Fruit fly (Drosophila melanogaster) whole organism, prepupa: ENCODE data around the gene Pex3.

Experiments used
- Blimp-1 ChIP-seq: fragments of 200-800 bp; sonication (Bioruptor generic); optimal IDR thresholded peaks from 3 replicates; lab custom pipeline; 2017; ENCODE audit warnings: missing biosample characterization, missing genetic modification characterization, mild to moderate bottlenecking, moderate library complexity, missing genetic modification reagents
- CG10631 ChIP-seq: fragments of 200-800 bp; sonication (Bioruptor generic); optimal IDR thresholded peaks from 2 replicates; lab custom pipeline; 2016; ENCODE audit warnings: missing biosample characterization, missing genetic modification characterization
- CG10669 ChIP-seq: fragments of 200-800 bp; sonication (Bioruptor generic); optimal IDR thresholded peaks from 3 replicates; lab custom pipeline; 2018; ENCODE audit warnings: missing biosample characterization, mild to moderate bottlenecking, missing genetic modification characterization, moderate library complexity
- CG15336 ChIP-seq: fragments of 200-800 bp; sonication (Bioruptor generic); IDR thresholded peaks from 2 replicates; pipeline ENCODE4 v1.3.6; 2022; ENCODE audit warnings: missing biosample characterization, missing genetic modification characterization
- CG1621 ChIP-seq: fragments of 200-800 bp; sonication (Bioruptor generic); optimal IDR thresholded peaks from 3 replicates; lab custom pipeline; 2018; ENCODE audit warnings: missing biosample characterization, mild to moderate bottlenecking, missing genetic modification characterization
- CG16779 ChIP-seq: fragments of 200-800 bp; sonication (Bioruptor generic); optimal IDR thresholded peaks from 3 replicates; lab custom pipeline; 2017; ENCODE audit warnings: missing biosample characterization, mild to moderate bottlenecking, missing genetic modification characterization
- CG3032 ChIP-seq: fragments of 200-800 bp; optimal IDR thresholded peaks from 2 replicates; lab custom pipeline; 2019; ENCODE audit warnings: missing biosample characterization, mild to moderate bottlenecking, missing genetic modification characterization, moderate library complexity
- CG31627 ChIP-seq: fragments of 200-800 bp; sonication (Bioruptor generic); optimal IDR thresholded peaks from 3 replicates; lab custom pipeline; 2016; ENCODE audit warnings: missing biosample characterization, missing genetic modification characterization
- CG32006 ChIP-seq: fragments of 200-800 bp; sonication (Bioruptor generic); optimal IDR thresholded peaks from 3 replicates; lab custom pipeline; 2017; ENCODE audit warnings: missing biosample characterization, mild to moderate bottlenecking, missing genetic modification characterization
- CG3919 ChIP-seq: fragments of 200-800 bp; sonication (Bioruptor generic); optimal IDR thresholded peaks from 3 replicates; lab custom pipeline; 2016; ENCODE audit warnings: missing biosample characterization, missing genetic modification characterization
- CG4318 ChIP-seq: fragments of 200-800 bp; sonication (Bioruptor generic); optimal IDR thresholded peaks from 3 replicates; lab custom pipeline; 2017; ENCODE audit warnings: missing biosample characterization, mild to moderate bottlenecking, missing genetic modification characterization
- CG6163 ChIP-seq: fragments of 200-800 bp; sonication (Bioruptor generic); IDR thresholded peaks from 3 replicates; pipeline ENCODE4 v1.3.6; 2022; ENCODE audit warnings: missing biosample characterization, missing genetic modification characterization
- CG6276 ChIP-seq: fragments of 200-800 bp; sonication (Bioruptor generic); optimal IDR thresholded peaks from 2 replicates; lab custom pipeline; 2017; ENCODE audit warnings: missing biosample characterization, mild to moderate bottlenecking, missing genetic modification characterization
- CG6792 ChIP-seq: fragments of 200-800 bp; sonication (Bioruptor generic); optimal IDR thresholded peaks from 3 replicates; lab custom pipeline; 2016; ENCODE audit warnings: missing biosample characterization, missing genetic modification characterization
- CG7368 ChIP-seq: fragments of 200-800 bp; sonication (Bioruptor generic); optimal IDR thresholded peaks from 3 replicates; lab custom pipeline; 2016; ENCODE audit warnings: missing biosample characterization, missing genetic modification characterization
- CG8119 ChIP-seq: fragments of 200-800 bp; sonication (Bioruptor generic); IDR thresholded peaks from 3 replicates; pipeline ENCODE4 v1.3.6; 2022; ENCODE audit warnings: missing biosample characterization, missing genetic modification characterization
- CG8632 ChIP-seq: fragments of 200-800 bp; sonication (Bioruptor generic); optimal IDR thresholded peaks from 3 replicates; lab custom pipeline; 2016; ENCODE audit warnings: missing biosample characterization, missing genetic modification characterization
- CG9139 ChIP-seq: fragments of 200-800 bp; sonication (Bioruptor generic); optimal IDR thresholded peaks from 3 replicates; lab custom pipeline; 2017; ENCODE audit warnings: missing biosample characterization, mild to moderate bottlenecking, missing genetic modification characterization
- Eip75B ChIP-seq: fragments of 200-800 bp; sonication (Bioruptor generic); optimal IDR thresholded peaks from 3 replicates; lab custom pipeline; 2016; ENCODE audit warnings: missing biosample characterization, missing genetic modification characterization
- Eip78C ChIP-seq: fragments of 200-800 bp; sonication (Bioruptor generic); peaks from one replicate; lab custom pipeline; 2016; ENCODE audit warnings: missing biosample characterization, missing genetic modification characterization
- Eip93F ChIP-seq: fragments of 200-800 bp; sonication (Bioruptor generic); optimal IDR thresholded peaks from 2 replicates; lab custom pipeline; 2016; ENCODE audit warnings: missing biosample characterization, mild to moderate bottlenecking, missing genetic modification characterization
- Ets21C ChIP-seq: fragments of 200-800 bp; sonication (Bioruptor generic); optimal IDR thresholded peaks from 3 replicates; lab custom pipeline; 2016; ENCODE audit warnings: missing biosample characterization, missing genetic modification characterization
- Ets96B ChIP-seq: fragments of 200-800 bp; optimal IDR thresholded peaks from 2 replicates; lab custom pipeline; 2019; ENCODE audit warnings: missing biosample characterization, mild to moderate bottlenecking, missing genetic modification characterization, moderate library complexity
- Gug ChIP-seq: fragments of 200-800 bp; sonication (Bioruptor generic); IDR thresholded peaks from 2 replicates; pipeline ENCODE4 v1.3.6; 2022; ENCODE audit warnings: missing biosample characterization, missing genetic modification characterization
- Hr38 ChIP-seq: sonication (Bioruptor generic); optimal IDR thresholded peaks from 2 replicates; lab custom pipeline; 2016; ENCODE audit warnings: missing biosample characterization, missing genetic modification characterization
- Hr4 ChIP-seq: fragments of 200-800 bp; sonication (Bioruptor generic); optimal IDR thresholded peaks from 3 replicates; lab custom pipeline; 2016; ENCODE audit warnings: missing biosample characterization, missing genetic modification characterization
- Lpt ChIP-seq: fragments of 200-800 bp; sonication (Bioruptor generic); optimal IDR thresholded peaks from 3 replicates; lab custom pipeline; 2016; ENCODE audit warnings: missing biosample characterization, missing genetic modification characterization
- Met ChIP-seq: fragments of 200-800 bp; sonication (Bioruptor generic); optimal IDR thresholded peaks from 3 replicates; lab custom pipeline; 2016; ENCODE audit warnings: missing biosample characterization, missing genetic modification characterization
- OdsH ChIP-seq: fragments of 200-800 bp; sonication (Bioruptor generic); optimal IDR thresholded peaks from 3 replicates; lab custom pipeline; 2016; ENCODE audit warnings: missing biosample characterization, missing genetic modification characterization
- Smox ChIP-seq: fragments of 200-800 bp; sonication (Bioruptor generic); optimal IDR thresholded peaks from 3 replicates; lab custom pipeline; 2016; ENCODE audit warnings: missing biosample characterization, missing genetic modification characterization
- Sox102F ChIP-seq: fragments of 200-800 bp; sonication (Bioruptor generic); optimal IDR thresholded peaks from 2 replicates; lab custom pipeline; 2016; ENCODE audit warnings: missing biosample characterization, mild to moderate bottlenecking, missing genetic modification characterization
- Sox15 ChIP-seq: fragments of 200-800 bp; sonication (Bioruptor generic); optimal IDR thresholded peaks from 3 replicates; lab custom pipeline; 2016; ENCODE audit warnings: missing biosample characterization, missing genetic modification characterization
- achi ChIP-seq: fragments of 200-800 bp; sonication (Bioruptor generic); optimal IDR thresholded peaks from 3 replicates; lab custom pipeline; 2016; ENCODE audit warnings: missing biosample characterization, missing genetic modification characterization
- acj6 ChIP-seq: fragments of 200-800 bp; sonication (Bioruptor generic); optimal IDR thresholded peaks from 3 replicates; lab custom pipeline; 2016; ENCODE audit warnings: missing biosample characterization, missing genetic modification characterization
- cyc ChIP-seq: fragments of 200-800 bp; sonication (Bioruptor generic); optimal IDR thresholded peaks from 3 replicates; lab custom pipeline; 2016; ENCODE audit warnings: missing biosample characterization, missing genetic modification characterization
- dsx ChIP-seq: fragments of 200-800 bp; optimal IDR thresholded peaks from 3 replicates; lab custom pipeline; 2019; ENCODE audit warnings: missing biosample characterization, mild to moderate bottlenecking, missing genetic modification characterization, moderate library complexity; ENCODE audit not compliant: poor library complexity, severe bottlenecking
- eg ChIP-seq: fragments of 200-800 bp; sonication (Bioruptor generic); IDR thresholded peaks from 3 replicates; pipeline ENCODE4 v1.3.6; 2022; ENCODE audit warnings: missing biosample characterization, missing genetic modification characterization
- fd59A ChIP-seq: fragments of 200-800 bp; sonication (Bioruptor generic); optimal IDR thresholded peaks from 2 replicates; lab custom pipeline; 2017; ENCODE audit warnings: missing biosample characterization, mild to moderate bottlenecking, missing genetic modification characterization, missing genetic modification reagents
- fkh ChIP-seq: fragments of 200-800 bp; sonication (Bioruptor generic); optimal IDR thresholded peaks from 3 replicates; lab custom pipeline; 2017; ENCODE audit warnings: missing biosample characterization, mild to moderate bottlenecking, missing genetic modification characterization, moderate library complexity
- pdm3 ChIP-seq: fragments of 200-800 bp; sonication (Bioruptor generic); optimal IDR thresholded peaks from 3 replicates; lab custom pipeline; 2016; ENCODE audit warnings: missing biosample characterization, missing genetic modification characterization
- salr ChIP-seq, 2 experiments: fragments of 200-800 bp; sonication (Bioruptor generic); optimal IDR thresholded peaks; 3 replicates each; lab custom pipeline; 2016 to 2018; ENCODE audit warnings: missing biosample characterization in 2 of 2, missing genetic modification characterization in 2 of 2, mild to moderate bottlenecking in 1 of 2
- svp ChIP-seq: fragments of 200-800 bp; sonication (Bioruptor generic); peaks from one replicate; lab custom pipeline; 2016; ENCODE audit warnings: missing biosample characterization, missing genetic modification characterization
- topi ChIP-seq: fragments of 200-800 bp; sonication (Bioruptor generic); optimal IDR thresholded peaks from 3 replicates; lab custom pipeline; 2016; ENCODE audit warnings: missing biosample characterization, missing genetic modification characterization
- vri ChIP-seq: fragments of 200-800 bp; sonication (Bioruptor generic); optimal IDR thresholded peaks from 3 replicates; lab custom pipeline; 2016; ENCODE audit warnings: missing biosample characterization, mild to moderate bottlenecking, missing genetic modification characterization

The Pex3 gene

dm6 chr3L:15107776-15108379 lies 36.3 kb upstream of the Pex3 start (continued):
- TF ChIP-seq CG9139 (GFP tag; lab: Kevin White, UChicago) (peak; percentile 89), Gug (GFP tag; lab: Robert Waterston, UW) (peak; percentile 86), CG6163 (GFP tag; lab: Robert Waterston, UW) (peak; percentile 82), Hr38 (GFP tag; lab: Kevin White, UChicago) (no peak), pdm3 (GFP tag; lab: Kevin White, UChicago) (peak; percentile 92), CG10669 (peak; percentile 95), CG7368 (GFP tag; lab: Kevin White, UChicago) (peak; percentile 89), Ets96B (tag; lab: Kevin White, UChicago) (peak; percentile 95), fd59A (GFP tag; lab: Kevin White, UChicago) (peak; percentile 98), Eip93F (GFP tag; lab: Kevin White, UChicago) (peak; percentile 91), salr (GFP tag; optimal IDR thresholded peaks at IDR 0.05; lab: Kevin White, UChicago) (peak; percentile 84 to 99), Eip75B (GFP tag; lab: Kevin White, UChicago) (peak; percentile 95), CG3919 (GFP tag; lab: Kevin White, UChicago) (peak; percentile 95), Smox (GFP tag; lab: Kevin White, UChicago) (peak; percentile 94), CG10631 (peak; percentile 98), eg (GFP tag; lab: Robert Waterston, UW) (peak; percentile 88), Sox102F (GFP tag; lab: Kevin White, UChicago) (peak; percentile 92), vri (GFP tag; lab: Kevin White, UChicago) (peak; percentile 80), OdsH (peak; percentile 96), Lpt (GFP tag; lab: Kevin White, UChicago) (peak; percentile 87), CG6792 (GFP tag; lab: Kevin White, UChicago) (peak; percentile 97), Eip78C (peak; percentile 99), CG16779 (tag; lab: Kevin White, UChicago) (peak; percentile 94), cyc (GFP tag; lab: Kevin White, UChicago) (peak; percentile 91), CG4318 (peak; percentile 95), Ets21C (GFP tag; lab: Kevin White, UChicago) (peak; percentile 90), achi (GFP tag; lab: Kevin White, UChicago) (peak; percentile 95), topi (GFP tag; lab: Kevin White, UChicago) (peak; percentile 93), dsx (peak; percentile 92), CG32006 (GFP tag; lab: Kevin White, UChicago) (peak; percentile 99), Blimp-1 (GFP tag; lab: Kevin White, UChicago) (peak; percentile 85)
- TF ChIP-seq, all 60 proteins: peak for 58

- TF ChIP-seq dsx (no peak), CG3032 (tag; lab: Kevin White, UChicago) (no peak), CG3919 (GFP tag; lab: Kevin White, UChicago) (no peak), fkh (no peak), CG15336 (GFP tag; lab: Robert Waterston, UW) (peak; percentile 13; the same call in 1 of the 2 replicates), CG1621 (tag; lab: Kevin White, UChicago) (no peak), eg (GFP tag; lab: Robert Waterston, UW) (peak; percentile 53), Blimp-1 (GFP tag; lab: Kevin White, UChicago) (no peak), CG31627 (no peak), CG10669 (no peak), CG6276 (GFP tag; lab: Kevin White, UChicago) (peak; percentile 39)
Measured at dm6 chr3L:15108524-15108923, 35.6 kb upstream of the Pex3 start.

- TF ChIP-seq Hr38 (GFP tag; lab: Kevin White, UChicago) (no peak), Smox (GFP tag; lab: Kevin White, UChicago) (no peak), Hr4 (GFP tag; lab: Kevin White, UChicago) (no peak), CG6163 (GFP tag; lab: Robert Waterston, UW) (peak; percentile 17; the same call in 2 of the 3 replicates), Ets96B (tag; lab: Kevin White, UChicago) (peak; percentile 39), Sox15 (GFP tag; lab: Kevin White, UChicago) (no peak), CG7368 (GFP tag; lab: Kevin White, UChicago) (no peak), CG3919 (GFP tag; lab: Kevin White, UChicago) (no peak), Lpt (GFP tag; lab: Kevin White, UChicago) (peak; percentile 12), CG8632 (peak; percentile 22), CG6792 (GFP tag; lab: Kevin White, UChicago) (peak; percentile 21), CG31627 (no peak), CG8119 (GFP tag; lab: Robert Waterston, UW) (peak; percentile 66; the same call in 2 of the 3 replicates), Sox102F (GFP tag; lab: Kevin White, UChicago) (no peak), CG3032 (tag; lab: Kevin White, UChicago) (peak; percentile 53), dsx (peak; percentile 5), svp (GFP tag; lab: Kevin White, UChicago) (no peak), Met (GFP tag; lab: Kevin White, UChicago) (peak; percentile 5), acj6 (peak; percentile 50), Gug (GFP tag; lab: Robert Waterston, UW) (peak; percentile 21; the same call in 1 of the 2 replicates), CG4318 (peak; percentile 39), CG10631 (no peak), CG32006 (GFP tag; lab: Kevin White, UChicago) (no peak), achi (GFP tag; lab: Kevin White, UChicago) (peak; percentile 60)
Measured at dm6 chr3L:15108948-15109347, 35.2 kb upstream of the Pex3 start.
